Worm (Caenorhabditis elegans) whole organism, L2 larva: Measurements from ENCODE around the gene dsl-4.

Source experiments
- ama-1 ChIP-seq: fragments of 150-350 bp; optimal IDR thresholded peaks from 2 replicates; lab custom pipeline; 2018; ENCODE audit warnings: inconsistent platforms
- ceh-16 ChIP-seq: fragments of 150-350 bp; optimal IDR thresholded peaks from 2 replicates; lab custom pipeline; 2014; ENCODE audit warnings: missing biosample characterization, missing genetic modification characterization
- elt-1 ChIP-seq: fragments of 150-350 bp; optimal IDR thresholded peaks from 2 replicates; lab custom pipeline; 2014; ENCODE audit warnings: missing biosample characterization, missing genetic modification characterization
- lin-13 ChIP-seq: fragments of 150-350 bp; optimal IDR thresholded peaks from 2 replicates; lab custom pipeline; 2014; ENCODE audit warnings: missing biosample characterization, missing genetic modification reagents, missing genetic modification characterization
- lin-39 ChIP-seq: fragments of 150-350 bp; optimal IDR thresholded peaks from 2 replicates; lab custom pipeline; 2014; ENCODE audit warnings: missing biosample characterization, missing genetic modification reagents, missing genetic modification characterization
- sma-9 ChIP-seq, 2 experiments: fragments of 150-350 bp in 1 of 2; sonication (generic microtip) in 1 of 2; optimal IDR thresholded peaks; 2 replicates each; lab custom pipeline; 2014 to 2016; ENCODE audit warnings: missing genetic modification characterization in 2 of 2, mild to moderate bottlenecking in 1 of 2, missing biosample characterization in 1 of 2, missing compliant biosample characterization in 1 of 2, missing genetic modification reagents in 1 of 2, moderate library complexity in 1 of 2
- unc-62 ChIP-seq: fragments of 150-350 bp; optimal IDR thresholded peaks from 2 replicates; lab custom pipeline; 2014; ENCODE audit warnings: missing biosample characterization, missing genetic modification reagents, missing genetic modification characterization
- zag-1 ChIP-seq: fragments of 150-350 bp; optimal IDR thresholded peaks from 2 replicates; lab custom pipeline; 2014; ENCODE audit warnings: missing biosample characterization, missing genetic modification characterization

DNA sequence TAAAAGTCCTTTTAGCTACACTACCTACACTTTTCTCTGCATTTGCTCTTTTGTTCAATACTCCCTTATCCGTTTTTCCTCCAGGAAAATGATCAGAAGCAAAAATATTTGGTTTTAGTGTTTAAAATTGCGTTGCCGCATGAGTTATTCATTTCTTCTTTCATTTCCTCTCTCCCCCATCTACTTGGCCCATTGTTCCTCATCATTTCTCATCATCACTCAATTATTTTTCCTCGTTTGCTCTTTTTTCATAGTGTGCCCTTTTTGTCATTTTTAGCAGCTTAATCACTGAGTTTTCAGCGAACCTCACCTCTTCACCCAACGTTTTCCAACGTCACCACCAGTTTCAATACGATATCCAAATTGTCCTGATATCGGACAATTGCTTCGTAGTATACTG is 41.0 kb upstream of the dsl-4 start, which contains the start of gene dyc-1:
- no peak for TF ChIP-seq zag-1 (tag; lab: Kevin White, UChicago)
- no peak for TF ChIP-seq lin-13 (GFP tag; lab: Kevin White, UChicago)
- TF ChIP-seq ama-1 (lab: Kevin White, UChicago), result no peak
- TF ChIP-seq sma-9 (GFP tag; optimal IDR thresholded peaks at IDR 0.05; lab: Kevin White, UChicago), result no peak
- TF ChIP-seq sma-9 (tag; optimal IDR thresholded peaks at IDR 0.05; lab: Kevin White, UChicago), result no peak
- no peak for TF ChIP-seq lin-39 (tag; lab: Kevin White, UChicago)
- no peak for TF ChIP-seq unc-62 (GFP tag; lab: Kevin White, UChicago)
- no peak for TF ChIP-seq ceh-16 (tag; lab: Kevin White, UChicago)
- TF ChIP-seq elt-1 (tag; lab: Kevin White, UChicago), result no peak
